Worm (Caenorhabditis elegans) whole organism, L4 larva: ENCODE measurements around the gene vti-1.
A peak's percentile ranks its signal among the peaks of the same experiment; 100 is the strongest.

Experiments
- F10B5.3 ChIP-seq: sonication (generic microtip); optimal IDR thresholded peaks from 2 replicates; lab custom pipeline; 2016; ENCODE audit warnings: mild to moderate bottlenecking, missing genetic modification characterization, missing compliant biosample characterization
- F37D6.2 ChIP-seq: sonication (generic microtip); optimal IDR thresholded peaks from 2 replicates; lab custom pipeline; 2016; ENCODE audit warnings: mild to moderate bottlenecking, missing genetic modification characterization, missing compliant biosample characterization
- F44E2.7 ChIP-seq: fragments of 200-800 bp; sonication (Bioruptor generic); IDR thresholded peaks from 2 replicates; pipeline ENCODE4 v2.1.2; 2022; ENCODE audit warnings: missing genetic modification characterization, missing compliant biosample characterization
- T26A8.4 ChIP-seq: fragments of 200-800 bp; sonication (Bioruptor generic); IDR thresholded peaks from 2 replicates; pipeline ENCODE4 v1.3.6; 2022; ENCODE audit warnings: missing genetic modification characterization, missing compliant biosample characterization
- Y48G9A.11 ChIP-seq: fragments of 200-800 bp; sonication (Bioruptor generic); IDR thresholded peaks from 2 replicates; pipeline ENCODE4 v1.3.6; 2022; ENCODE audit warnings: missing genetic modification reagents, missing genetic modification characterization, missing compliant biosample characterization
- Y5F2A.4 ChIP-seq: fragments of 200-800 bp; sonication (Bioruptor generic); optimal IDR thresholded peaks from 2 replicates; lab custom pipeline; 2018; ENCODE audit warnings: mild to moderate bottlenecking, missing genetic modification characterization, missing compliant biosample characterization
- Y75B8A.6 ChIP-seq: fragments of 200-800 bp; sonication (Bioruptor generic); IDR thresholded peaks from 2 replicates; pipeline ENCODE4 v1.3.6; 2022; ENCODE audit warnings: missing genetic modification reagents, missing genetic modification characterization, missing compliant biosample characterization
- aha-1 ChIP-seq: fragments of 150-350 bp; peaks from one replicate; lab custom pipeline; 2014; ENCODE audit warnings: missing biosample characterization, missing genetic modification characterization
- ama-1 ChIP-seq: fragments of 150-350 bp; optimal IDR thresholded peaks from 2 replicates; lab custom pipeline; 2014; ENCODE audit warnings: inconsistent platforms, mixed read lengths
- arid-1 ChIP-seq: fragments of 200-800 bp; sonication (Bioruptor generic); conservative IDR thresholded peaks from 2 replicates; pipeline ENCODE4 v1.3.6; 2022; ENCODE audit warnings: missing genetic modification reagents, missing genetic modification characterization, missing compliant biosample characterization
- attf-4 ChIP-seq: sonication (generic microtip); optimal IDR thresholded peaks from 3 replicates; lab custom pipeline; 2017; ENCODE audit warnings: missing biosample characterization, missing genetic modification characterization
- ceh-28 ChIP-seq: fragments of 150-350 bp; optimal IDR thresholded peaks from 2 replicates; lab custom pipeline; 2014; ENCODE audit warnings: missing biosample characterization, missing genetic modification reagents, missing genetic modification characterization
- ceh-32 ChIP-seq: sonication (generic microtip); optimal IDR thresholded peaks from 2 replicates; lab custom pipeline; 2016; ENCODE audit warnings: mild to moderate bottlenecking, missing genetic modification characterization, missing compliant biosample characterization; ENCODE audit not compliant: poor library complexity
- ceh-44 ChIP-seq: fragments of 200-800 bp; sonication (Bioruptor generic); IDR thresholded peaks from 2 replicates; pipeline ENCODE4 v1.3.6; 2022; ENCODE audit warnings: missing genetic modification reagents, missing genetic modification characterization, missing compliant biosample characterization
- ceh-82 ChIP-seq: sonication (generic microtip); optimal IDR thresholded peaks from 2 replicates; lab custom pipeline; 2017; ENCODE audit warnings: missing biosample characterization, missing genetic modification characterization
- cey-2 ChIP-seq: sonication (generic microtip); optimal IDR thresholded peaks from 3 replicates; lab custom pipeline; 2017; ENCODE audit warnings: missing genetic modification characterization, mild to moderate bottlenecking, missing compliant biosample characterization, antibody characterized with exemption, borderline replicate concordance; ENCODE audit not compliant: insufficient read depth
- daf-12 ChIP-seq: fragments of 150-350 bp; optimal IDR thresholded peaks from 2 replicates; lab custom pipeline; 2014; ENCODE audit warnings: missing biosample characterization, missing genetic modification reagents, missing genetic modification characterization
- daf-19 ChIP-seq: fragments of 200-800 bp; sonication (Bioruptor generic); conservative IDR thresholded peaks from 2 replicates; pipeline ENCODE4 v1.3.6; 2022; ENCODE audit warnings: missing genetic modification characterization, missing compliant biosample characterization
- daf-8 ChIP-seq: fragments of 200-800 bp; sonication (Bioruptor generic); IDR thresholded peaks from 2 replicates; pipeline ENCODE4 v1.3.6; 2022; ENCODE audit warnings: missing genetic modification characterization, missing compliant biosample characterization
- dmd-6 ChIP-seq: fragments of 200-800 bp; sonication (Bioruptor generic); IDR thresholded peaks from 2 replicates; pipeline ENCODE4 v1.3.6; 2022; ENCODE audit warnings: missing genetic modification reagents, missing genetic modification characterization, missing compliant biosample characterization
- dmd-8 ChIP-seq: fragments of 200-800 bp; sonication (Bioruptor generic); IDR thresholded peaks from 2 replicates; pipeline ENCODE4 v1.3.6; 2022; ENCODE audit warnings: missing genetic modification characterization, missing compliant biosample characterization
- dpl-1 ChIP-seq: fragments of 150-350 bp; optimal IDR thresholded peaks from 2 replicates; lab custom pipeline; 2014; ENCODE audit warnings: missing biosample characterization, missing genetic modification reagents, missing genetic modification characterization
- duxl-1 ChIP-seq: sonication (generic microtip); optimal IDR thresholded peaks from 2 replicates; lab custom pipeline; 2016; ENCODE audit warnings: mild to moderate bottlenecking, missing genetic modification characterization, moderate library complexity, missing compliant biosample characterization; ENCODE audit not compliant: poor library complexity
- fkh-10 ChIP-seq: fragments of 150-350 bp; optimal IDR thresholded peaks from 2 replicates; lab custom pipeline; 2014; ENCODE audit warnings: missing biosample characterization, missing genetic modification reagents, missing genetic modification characterization
- fos-1 ChIP-seq: fragments of 150-350 bp; optimal IDR thresholded peaks from 2 replicates; lab custom pipeline; 2014; ENCODE audit warnings: missing biosample characterization, missing genetic modification characterization
- hlh-30 ChIP-seq: sonication (generic microtip); optimal IDR thresholded peaks from 2 replicates; lab custom pipeline; 2017; ENCODE audit warnings: antibody characterized with exemption, mild to moderate bottlenecking, missing genetic modification characterization, missing compliant biosample characterization; ENCODE audit not compliant: insufficient read depth
- lim-7 ChIP-seq: fragments of 200-800 bp; sonication (Bioruptor generic); IDR thresholded peaks from 2 replicates; pipeline ENCODE4 v1.3.6; 2022; ENCODE audit warnings: missing genetic modification characterization, missing compliant biosample characterization
- lin-29 ChIP-seq: fragments of 200-800 bp; sonication (Bioruptor generic); IDR thresholded peaks from 2 replicates; pipeline ENCODE4 v1.3.6; 2022; ENCODE audit warnings: missing genetic modification reagents, missing genetic modification characterization, missing compliant biosample characterization
- lin-38 ChIP-seq: fragments of 200-800 bp; sonication (Bioruptor generic); IDR thresholded peaks from 2 replicates; pipeline ENCODE4 v1.3.6; 2022; ENCODE audit warnings: missing genetic modification reagents, missing genetic modification characterization, missing compliant biosample characterization
- lsy-2 ChIP-seq, 2 experiments: fragments of 150-350 bp in 1 of 2; sonication (generic microtip) in 1 of 2; optimal IDR thresholded peaks; 2 replicates each; lab custom pipeline; 2014 to 2017; ENCODE audit warnings: missing biosample characterization in 2 of 2, missing genetic modification characterization in 2 of 2
- madf-9 ChIP-seq: fragments of 200-800 bp; sonication (Bioruptor generic); conservative IDR thresholded peaks from 2 replicates; pipeline ENCODE4 v1.3.6; 2022; ENCODE audit warnings: missing genetic modification reagents, missing genetic modification characterization, missing compliant biosample characterization
- mdt-29 ChIP-seq: fragments of 200-800 bp; sonication (Bioruptor generic); IDR thresholded peaks from 2 replicates; pipeline ENCODE4 v1.3.6; 2022; ENCODE audit warnings: missing genetic modification reagents, missing genetic modification characterization, missing compliant biosample characterization
- mes-2 ChIP-seq: sonication (generic microtip); optimal IDR thresholded peaks from 2 replicates; lab custom pipeline; 2016; ENCODE audit warnings: missing genotype, mild to moderate bottlenecking, missing genetic modification characterization, missing compliant biosample characterization; ENCODE audit not compliant: poor library complexity, severe bottlenecking
- mxl-2 ChIP-seq: fragments of 200-800 bp; sonication (Bioruptor generic); conservative IDR thresholded peaks from 2 replicates; pipeline ENCODE4 v1.3.6; 2022; ENCODE audit warnings: missing genetic modification reagents, missing genetic modification characterization, missing compliant biosample characterization
- mxl-3 ChIP-seq: fragments of 200-800 bp; sonication (Bioruptor generic); optimal IDR thresholded peaks from 2 replicates; lab custom pipeline; 2018; ENCODE audit warnings: mild to moderate bottlenecking, missing genetic modification characterization, missing compliant biosample characterization
- nhr-10 ChIP-seq: fragments of 150-350 bp; optimal IDR thresholded peaks from 2 replicates; lab custom pipeline; 2014; ENCODE audit warnings: missing biosample characterization, missing genetic modification characterization
- nhr-102 ChIP-seq: sonication (generic microtip); optimal IDR thresholded peaks from 2 replicates; lab custom pipeline; 2016; ENCODE audit warnings: mild to moderate bottlenecking, missing genetic modification characterization, moderate library complexity, missing compliant biosample characterization
- nhr-42 ChIP-seq: fragments of 200-800 bp; sonication (Bioruptor generic); IDR thresholded peaks from 2 replicates; pipeline ENCODE4 v1.3.6; 2022; ENCODE audit warnings: missing genetic modification characterization, missing compliant biosample characterization
- nhr-6 ChIP-seq: fragments of 150-350 bp; optimal IDR thresholded peaks from 2 replicates; lab custom pipeline; 2014; ENCODE audit warnings: missing biosample characterization, missing genetic modification characterization
- pha-4 ChIP-seq, 2 experiments: fragments of 150-350 bp in 1 of 2; fragments of 200-800 bp in 1 of 2; sonication (Bioruptor generic) in 1 of 2; IDR thresholded peaks in 1 of 2; optimal IDR thresholded peaks in 1 of 2; 2 replicates each; pipeline versions ENCODE4 v1.3.6 to Lab custom; 2014 to 2022; ENCODE audit warnings: missing genetic modification characterization in 2 of 2, missing genetic modification reagents in 2 of 2, missing biosample characterization in 1 of 2, missing compliant biosample characterization in 1 of 2
- rbr-2 ChIP-seq: sonication (generic microtip); optimal IDR thresholded peaks from 2 replicates; lab custom pipeline; 2016; ENCODE audit warnings: missing genotype, missing genetic modification characterization, missing compliant biosample characterization
- saeg-2 ChIP-seq: fragments of 200-800 bp; sonication (Bioruptor generic); IDR thresholded peaks from 2 replicates; pipeline ENCODE4 v1.3.6; 2022; ENCODE audit warnings: missing genetic modification reagents, missing genetic modification characterization, missing compliant biosample characterization
- sdz-12 ChIP-seq: fragments of 200-800 bp; sonication (Bioruptor generic); optimal IDR thresholded peaks from 2 replicates; lab custom pipeline; 2018; ENCODE audit warnings: mild to moderate bottlenecking, missing genetic modification characterization, missing compliant biosample characterization
- set-16 ChIP-seq: fragments of 200-800 bp; sonication (Bioruptor generic); IDR thresholded peaks from 2 replicates; pipeline ENCODE4 v1.3.6; 2022; ENCODE audit warnings: missing genetic modification reagents, missing genetic modification characterization, missing compliant biosample characterization
- skn-1 ChIP-seq: fragments of 150-350 bp; optimal IDR thresholded peaks from 2 replicates; lab custom pipeline; 2014; ENCODE audit warnings: missing biosample characterization, missing genetic modification characterization
- snpc-1.2 ChIP-seq: fragments of 200-800 bp; sonication (Bioruptor generic); IDR thresholded peaks from 2 replicates; pipeline ENCODE4 v1.3.6; 2022; ENCODE audit warnings: missing genetic modification reagents, missing genetic modification characterization, missing compliant biosample characterization
- tag-97 ChIP-seq: fragments of 200-800 bp; sonication (Bioruptor generic); IDR thresholded peaks from 2 replicates; pipeline ENCODE4 v1.3.6; 2022; ENCODE audit warnings: missing genetic modification characterization, missing compliant biosample characterization
- tra-1 ChIP-seq: fragments of 200-800 bp; sonication (Bioruptor generic); IDR thresholded peaks from 2 replicates; pipeline ENCODE4 v1.3.6; 2022; ENCODE audit warnings: missing genetic modification reagents, missing genetic modification characterization, missing compliant biosample characterization
- unc-130 ChIP-seq: sonication (generic microtip); optimal IDR thresholded peaks from 2 replicates; lab custom pipeline; 2016; ENCODE audit warnings: missing genetic modification reagents, missing genetic modification characterization, missing compliant biosample characterization
- zfp-3 ChIP-seq: fragments of 200-800 bp; sonication (Bioruptor generic); conservative IDR thresholded peaks from 2 replicates; pipeline ENCODE4 v1.3.6; 2022; ENCODE audit warnings: missing genetic modification reagents, missing genetic modification characterization, missing compliant biosample characterization
- zip-11 ChIP-seq: fragments of 200-800 bp; sonication (Bioruptor generic); IDR thresholded peaks from 2 replicates; pipeline ENCODE4 v1.3.6; 2022; ENCODE audit warnings: missing genetic modification characterization, missing compliant biosample characterization

vti-1 gene

ce11 chrIV:14797354-14797753, 30.9 kb upstream of the vti-1 start, which contains the start of the genes Y57G11C.1147 and nuo-3 (continued):
- no peak for TF ChIP-seq fkh-10
- no peak for TF ChIP-seq cey-2 (tag; lab: Kevin White, UChicago)
- peak in 1 of 2 experiments; percentile 8 for TF ChIP-seq lsy-2 (tag; optimal IDR thresholded peaks at IDR 0.05; lab: Kevin White, UChicago)
- TF ChIP-seq aha-1: peak; percentile 26
- no peak for TF ChIP-seq zip-11 (GFP tag; lab: Robert Waterston, UW)
- TF ChIP-seq zfp-3 (GFP tag; lab: Robert Waterston, UW): no peak
- TF ChIP-seq mes-2 (tag; lab: Kevin White, UChicago): peak; percentile 38
- no peak for TF ChIP-seq snpc-1.2 (GFP tag; lab: Robert Waterston, UW)
- peak; percentile 23 for TF ChIP-seq mxl-3
- no peak for TF ChIP-seq lin-29
- no peak for TF ChIP-seq nhr-42 (GFP tag; lab: Robert Waterston, UW)
- no peak for TF ChIP-seq F37D6.2 (tag; lab: Kevin White, UChicago)
- TF ChIP-seq F44E2.7 (GFP tag; lab: Robert Waterston, UW): no peak
- TF ChIP-seq pha-4 (GFP tag; IDR thresholded peaks at IDR 0.05; lab: Robert Waterston, UW): no peak
- TF ChIP-seq pha-4 (tag; optimal IDR thresholded peaks at IDR 0.05; lab: Kevin White, UChicago): no peak
- no peak for TF ChIP-seq dpl-1 (GFP tag; lab: Kevin White, UChicago)
- TF ChIP-seq madf-9: no peak
- no peak for TF ChIP-seq nhr-102
- no peak for TF ChIP-seq ceh-82 (tag; lab: Kevin White, UChicago)
- TF ChIP-seq lin-38: no peak
- TF ChIP-seq daf-8: no peak
- TF ChIP-seq dmd-8 (GFP tag; lab: Robert Waterston, UW): no peak
- peak; percentile 29; the same call in 1 of the 2 replicates for TF ChIP-seq set-16 (GFP tag; lab: Robert Waterston, UW)
- no peak for TF ChIP-seq unc-130
- TF ChIP-seq ceh-28: no peak
- no peak for TF ChIP-seq tra-1
- no peak for TF ChIP-seq duxl-1 (tag; lab: Kevin White, UChicago)
- TF ChIP-seq T26A8.4 (GFP tag; lab: Robert Waterston, UW): no peak
- no peak for TF ChIP-seq fos-1 (tag; lab: Kevin White, UChicago)
- peak; percentile 63 for TF ChIP-seq hlh-30
- TF ChIP-seq F10B5.3 (tag; lab: Kevin White, UChicago): no peak
- no peak for TF ChIP-seq skn-1
- TF ChIP-seq daf-12 (tag; lab: Kevin White, UChicago): no peak
- no peak for TF ChIP-seq daf-19 (GFP tag; lab: Robert Waterston, UW)
- no peak for TF ChIP-seq lim-7 (GFP tag; lab: Robert Waterston, UW)
- TF ChIP-seq mdt-29: no peak
- no peak for TF ChIP-seq tag-97 (GFP tag; lab: Robert Waterston, UW)
- no peak for TF ChIP-seq mxl-2 (GFP tag; lab: Robert Waterston, UW)
- no peak for TF ChIP-seq dmd-6 (GFP tag; lab: Robert Waterston, UW)
- TF ChIP-seq Y5F2A.4 (GFP tag; lab: Kevin White, UChicago): no peak
- TF ChIP-seq nhr-10: no peak
- no peak for TF ChIP-seq sdz-12 (GFP tag; lab: Kevin White, UChicago)
- no peak for TF ChIP-seq attf-4
- no peak for TF ChIP-seq arid-1 (GFP tag; lab: Robert Waterston, UW)
- no peak for TF ChIP-seq rbr-2 (tag; lab: Kevin White, UChicago)
- no peak for TF ChIP-seq nhr-6
- no peak for TF ChIP-seq saeg-2 (GFP tag; lab: Robert Waterston, UW)
- TF ChIP-seq ceh-44 (GFP tag; lab: Robert Waterston, UW): no peak
- TF ChIP-seq ama-1 (lab: Kevin White, UChicago): peak; percentile 32
- no peak for TF ChIP-seq Y48G9A.11 (GFP tag; lab: Robert Waterston, UW)
- no peak for TF ChIP-seq ceh-32 (tag; lab: Kevin White, UChicago)
- TF ChIP-seq Y75B8A.6: no peak
